Worm (Caenorhabditis elegans): ENCODE measurements around the gene grl-2.

- TF ChIP-seq nhr-19 (GFP tag; conservative IDR thresholded peaks at IDR 0.05) (no peak), dpl-1 (GFP tag; optimal IDR thresholded peaks at IDR 0.05) (no peak), fkh-10 (GFP tag; optimal IDR thresholded peaks at IDR 0.05) (no peak), unc-62 (GFP tag; optimal IDR thresholded peaks at IDR 0.05) (no peak), blmp-1 (tag; optimal IDR thresholded peaks at IDR 0.05) (no peak), Y116A8C.19 (tag; optimal IDR thresholded peaks at IDR 0.05; ENCODE audit: borderline replicate concordance) (no peak), snpc-4 (tag; optimal IDR thresholded peaks at IDR 0.05) (no peak), nhr-237 (tag; optimal IDR thresholded peaks at IDR 0.05) (no peak), grh-1 (GFP tag; IDR thresholded peaks at IDR 0.05) (no peak)
Measured at ce11 chrV:12898583-12899232, 46.2 kb upstream of the grl-2 start.
